Worm (Caenorhabditis elegans) whole organism, L1 larva: ENCODE measurements around the gene isp-1.

Source experiments
- C16A3.4 ChIP-seq: fragments of 150-350 bp; optimal IDR thresholded peaks from 2 replicates; lab custom pipeline; 2014; ENCODE audit warnings: missing biosample characterization, missing genetic modification characterization
- F16B12.6 ChIP-seq: fragments of 150-350 bp; optimal IDR thresholded peaks from 2 replicates; lab custom pipeline; 2014; ENCODE audit warnings: missing biosample characterization, missing genetic modification characterization
- aly-2 ChIP-seq: fragments of 150-350 bp; optimal IDR thresholded peaks from 2 replicates; lab custom pipeline; 2014; ENCODE audit warnings: missing biosample characterization, missing genetic modification characterization
- blmp-1 ChIP-seq: fragments of 150-350 bp; optimal IDR thresholded peaks from 2 replicates; lab custom pipeline; 2014; ENCODE audit warnings: missing biosample characterization, missing genetic modification characterization
- ceh-82 ChIP-seq, 3 experiments: fragments of 150-350 bp in 1 of 3; sonication (generic microtip) in 2 of 3; optimal IDR thresholded peaks; 2 replicates each; lab custom pipeline; 2014 to 2017; ENCODE audit warnings: missing biosample characterization in 3 of 3, missing genetic modification characterization in 3 of 3
- ceh-88 ChIP-seq: fragments of 200-800 bp; sonication (Bioruptor generic); IDR thresholded peaks from 2 replicates; pipeline ENCODE4 v1.3.6; 2022; ENCODE audit warnings: missing genetic modification characterization, missing compliant biosample characterization
- ceh-90 ChIP-seq: sonication (generic microtip); optimal IDR thresholded peaks from 2 replicates; lab custom pipeline; 2016; ENCODE audit warnings: missing genetic modification characterization, missing compliant biosample characterization
- dpl-1 ChIP-seq, 3 experiments: fragments of 150-350 bp in 2 of 3; sonication (generic microtip) in 1 of 3; optimal IDR thresholded peaks; 2 replicates each; lab custom pipeline; 2014 to 2017; ENCODE audit warnings: missing biosample characterization in 3 of 3, missing genetic modification characterization in 3 of 3, missing genetic modification reagents in 3 of 3
- dsc-1 ChIP-seq: sonication (generic microtip); optimal IDR thresholded peaks from 2 replicates; lab custom pipeline; 2016; ENCODE audit warnings: mild to moderate bottlenecking, missing genetic modification characterization, missing compliant biosample characterization
- efl-1 ChIP-seq, 4 experiments: fragments of 150-350 bp; optimal IDR thresholded peaks in 3 of 4; peaks in 1 of 4; 1 replicate in 1 of 4; 2 replicates in 3 of 4; lab custom pipeline; 2014; ENCODE audit warnings: missing biosample characterization in 2 of 4, missing genetic modification characterization in 2 of 4, missing genetic modification reagents in 2 of 4
- efl-3 ChIP-seq: fragments of 200-800 bp; sonication (Bioruptor generic); optimal IDR thresholded peaks from 2 replicates; lab custom pipeline; 2018; ENCODE audit warnings: mild to moderate bottlenecking, missing genetic modification characterization, missing compliant biosample characterization
- egl-27 ChIP-seq, 2 experiments: fragments of 150-350 bp in 1 of 2; sonication (generic microtip); optimal IDR thresholded peaks; 3 replicates each; lab custom pipeline; 2017 to 2018; ENCODE audit warnings: missing biosample characterization in 2 of 2, missing genetic modification characterization in 2 of 2, missing genetic modification reagents in 2 of 2
- elt-2 ChIP-seq: sonication (generic microtip); optimal IDR thresholded peaks from 2 replicates; lab custom pipeline; 2016; ENCODE audit warnings: missing genetic modification characterization, mild to moderate bottlenecking, inconsistent platforms, missing compliant biosample characterization, missing genetic modification reagents
- elt-3 ChIP-seq, 6 experiments: fragments of 150-350 bp in 1 of 6; sonication (generic microtip); optimal IDR thresholded peaks; 2 replicates each; lab custom pipeline; 2017 to 2018; ENCODE audit warnings: missing biosample characterization in 6 of 6, missing genetic modification characterization in 6 of 6, inconsistent platforms in 1 of 6
- fkh-10 ChIP-seq: sonication (generic microtip); optimal IDR thresholded peaks from 2 replicates; lab custom pipeline; 2017; ENCODE audit warnings: missing biosample characterization, missing genetic modification reagents, missing genetic modification characterization
- hlh-17 ChIP-seq: fragments of 200-800 bp; sonication (Bioruptor generic); optimal IDR thresholded peaks from 2 replicates; lab custom pipeline; 2018; ENCODE audit warnings: missing genetic modification characterization, mild to moderate bottlenecking, missing compliant biosample characterization, moderate library complexity, borderline replicate concordance
- hpl-2 ChIP-seq: fragments of 150-350 bp; optimal IDR thresholded peaks from 2 replicates; lab custom pipeline; 2014; ENCODE audit warnings: missing biosample characterization, missing genetic modification reagents, missing genetic modification characterization
- irx-1 ChIP-seq: sonication (generic microtip); optimal IDR thresholded peaks from 2 replicates; lab custom pipeline; 2016; ENCODE audit warnings: missing genetic modification characterization, missing compliant biosample characterization
- isw-1 ChIP-seq: fragments of 200-800 bp; sonication (Bioruptor generic); IDR thresholded peaks from 2 replicates; pipeline ENCODE4 v1.3.6; 2022; ENCODE audit warnings: missing genetic modification characterization, missing compliant biosample characterization
- lin-13 ChIP-seq: fragments of 150-350 bp; optimal IDR thresholded peaks from 2 replicates; lab custom pipeline; 2014; ENCODE audit warnings: missing biosample characterization, missing genetic modification reagents, missing genetic modification characterization
- lin-35 ChIP-seq, 2 experiments: fragments of 150-350 bp; optimal IDR thresholded peaks; 2 replicates each; lab custom pipeline; 2014; ENCODE audit warnings: missing biosample characterization in 2 of 2, missing genetic modification characterization in 2 of 2, missing genetic modification reagents in 2 of 2
- lin-39 ChIP-seq: fragments of 150-350 bp; optimal IDR thresholded peaks from 2 replicates; lab custom pipeline; 2014; ENCODE audit warnings: missing biosample characterization, missing genetic modification reagents, missing genetic modification characterization
- lir-3 ChIP-seq: sonication (generic microtip); optimal IDR thresholded peaks from 2 replicates; lab custom pipeline; 2016; ENCODE audit warnings: mild to moderate bottlenecking, missing genetic modification characterization, moderate library complexity, missing compliant biosample characterization; ENCODE audit not compliant: poor library complexity
- lsy-2 ChIP-seq, 2 experiments: fragments of 150-350 bp; optimal IDR thresholded peaks; 2 replicates each; lab custom pipeline; 2014; ENCODE audit warnings: missing biosample characterization in 2 of 2, missing genetic modification characterization in 2 of 2
- mab-9 ChIP-seq: fragments of 200-800 bp; sonication (Bioruptor generic); IDR thresholded peaks from 2 replicates; pipeline ENCODE4 v1.3.6; 2022; ENCODE audit warnings: missing genetic modification reagents, missing genetic modification characterization, missing compliant biosample characterization
- mdl-1 ChIP-seq, 2 experiments: fragments of 150-350 bp; optimal IDR thresholded peaks; 2 replicates each; lab custom pipeline; 2014 to 2017; ENCODE audit warnings: missing biosample characterization in 2 of 2, missing genetic modification characterization in 2 of 2, inconsistent platforms in 1 of 2
- mep-1 ChIP-seq: fragments of 150-350 bp; optimal IDR thresholded peaks from 2 replicates; lab custom pipeline; 2014; ENCODE audit warnings: missing biosample characterization, missing genetic modification characterization
- nhr-11 ChIP-seq: fragments of 150-350 bp; optimal IDR thresholded peaks from 2 replicates; lab custom pipeline; 2014; ENCODE audit warnings: missing biosample characterization, missing genetic modification characterization
- nhr-20 ChIP-seq: sonication (generic microtip); optimal IDR thresholded peaks from 2 replicates; lab custom pipeline; 2016; ENCODE audit warnings: mild to moderate bottlenecking, missing genetic modification characterization, missing compliant biosample characterization
- nhr-28 ChIP-seq: fragments of 150-350 bp; optimal IDR thresholded peaks from 2 replicates; lab custom pipeline; 2014; ENCODE audit warnings: missing biosample characterization, missing genetic modification characterization
- nhr-47 ChIP-seq: sonication (generic microtip); optimal IDR thresholded peaks from 2 replicates; lab custom pipeline; 2016; ENCODE audit warnings: mild to moderate bottlenecking, missing genetic modification characterization, moderate library complexity, missing compliant biosample characterization
- nhr-77 ChIP-seq: fragments of 150-350 bp; optimal IDR thresholded peaks from 2 replicates; lab custom pipeline; 2014; ENCODE audit warnings: missing biosample characterization, missing genetic modification characterization
- nhr-84 ChIP-seq: sonication (generic microtip); optimal IDR thresholded peaks from 2 replicates; lab custom pipeline; 2017; ENCODE audit warnings: missing biosample characterization, missing genetic modification characterization
- nhr-85 ChIP-seq: sonication (generic microtip); peaks from one replicate; lab custom pipeline; 2016; ENCODE audit warnings: missing genetic modification characterization, inconsistent platforms, missing compliant biosample characterization
- nhr-90 ChIP-seq: sonication (generic microtip); optimal IDR thresholded peaks from 2 replicates; lab custom pipeline; 2016; ENCODE audit warnings: mild to moderate bottlenecking, missing genetic modification characterization, missing compliant biosample characterization; ENCODE audit not compliant: poor library complexity
- pqm-1 ChIP-seq: sonication (generic microtip); optimal IDR thresholded peaks from 3 replicates; lab custom pipeline; 2017; ENCODE audit warnings: missing biosample characterization, missing genetic modification characterization
- rnt-1 ChIP-seq: sonication (generic microtip); optimal IDR thresholded peaks from 2 replicates; lab custom pipeline; 2016; ENCODE audit warnings: mild to moderate bottlenecking, missing genetic modification characterization, moderate library complexity, missing compliant biosample characterization
- snpc-4 ChIP-seq: fragments of 150-350 bp; optimal IDR thresholded peaks from 2 replicates; lab custom pipeline; 2014; ENCODE audit warnings: missing biosample characterization, missing genetic modification characterization
- snu-23 ChIP-seq: sonication (generic microtip); optimal IDR thresholded peaks from 2 replicates; lab custom pipeline; 2016; ENCODE audit warnings: missing genetic modification characterization, missing compliant biosample characterization
- sox-4 ChIP-seq: sonication (generic microtip); optimal IDR thresholded peaks from 2 replicates; lab custom pipeline; 2016; ENCODE audit warnings: missing genetic modification characterization, missing compliant biosample characterization
- sup-37 ChIP-seq: fragments of 200-800 bp; sonication (Bioruptor generic); optimal IDR thresholded peaks from 2 replicates; lab custom pipeline; 2018; ENCODE audit warnings: mild to moderate bottlenecking, missing genetic modification characterization, missing compliant biosample characterization
- unc-130 ChIP-seq: fragments of 150-350 bp; optimal IDR thresholded peaks from 2 replicates; lab custom pipeline; 2017; ENCODE audit warnings: missing biosample characterization, missing genetic modification characterization, inconsistent platforms
- unc-30 ChIP-seq: sonication (generic microtip); optimal IDR thresholded peaks from 2 replicates; lab custom pipeline; 2017; ENCODE audit warnings: missing biosample characterization, missing genetic modification characterization
- unc-98 ChIP-seq: fragments of 200-800 bp; sonication (Bioruptor generic); IDR thresholded peaks from 2 replicates; pipeline ENCODE4 v1.3.6; 2022; ENCODE audit warnings: missing genetic modification characterization, missing compliant biosample characterization
- vab-15 ChIP-seq: sonication (generic microtip); optimal IDR thresholded peaks from 2 replicates; lab custom pipeline; 2017; ENCODE audit warnings: missing genotype, mild to moderate bottlenecking, missing genetic modification characterization, missing compliant biosample characterization
- xbp-1 ChIP-seq: sonication (generic microtip); optimal IDR thresholded peaks from 2 replicates; lab custom pipeline; 2016; ENCODE audit warnings: missing genetic modification characterization, missing compliant biosample characterization

isp-1 gene

DNA sequence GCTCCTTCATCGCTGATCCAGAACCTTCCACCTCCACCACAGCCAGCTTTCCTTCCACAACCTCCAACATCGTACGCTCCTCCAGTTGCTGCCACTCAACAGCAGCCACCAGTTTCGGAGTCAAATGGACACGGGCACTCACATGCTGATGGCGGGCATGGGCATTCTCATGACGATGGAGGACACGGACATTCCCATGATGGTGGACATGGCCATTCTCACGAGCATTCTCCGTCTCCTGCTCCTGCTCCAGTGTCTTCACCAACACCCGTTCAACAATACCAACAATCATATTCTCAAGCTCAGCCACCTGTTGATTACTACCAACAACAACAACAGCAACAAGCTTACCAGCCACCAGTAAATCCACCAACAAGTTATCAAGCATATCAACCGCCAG lies 21.3 kb downstream of the isp-1 start:
- no peak for TF ChIP-seq ceh-88

DNA sequence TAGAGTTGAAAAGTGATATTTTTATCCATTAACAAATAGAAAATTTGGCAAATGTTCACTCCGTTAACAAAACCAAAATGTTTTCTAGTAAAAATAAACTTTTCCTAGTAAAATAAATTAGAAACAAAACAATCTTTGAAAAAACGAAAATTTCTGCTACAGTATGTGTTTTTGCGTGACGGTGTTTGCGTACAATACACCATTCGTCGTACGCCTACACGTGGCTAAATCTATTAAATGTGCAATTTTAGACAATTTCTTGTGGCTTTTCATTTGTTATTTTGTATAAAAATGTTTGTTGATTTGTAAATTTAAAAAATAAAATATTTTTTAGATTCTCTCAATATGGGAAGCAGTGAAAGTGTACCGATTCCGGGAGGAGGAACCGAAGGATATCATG lies 22.7 kb downstream of the isp-1 start, which contains the start of gene Y42H9AR.1:
Gene Y42H9AR.1 (plus strand): TSS at position 233 of the 400 bp plus-strand sequence.
- TF ChIP-seq nhr-20 (tag; lab: Kevin White, UChicago) (peak; percentile 18), mab-9 (GFP tag; lab: Robert Waterston, UW) (no peak), snu-23 (peak; percentile 2), nhr-90 (tag; lab: Kevin White, UChicago) (peak; percentile 0), nhr-47 (tag; lab: Kevin White, UChicago) (peak; percentile 15), rnt-1 (no peak), unc-130 (tag; lab: Kevin White, UChicago) (no peak), xbp-1 (tag; lab: Kevin White, UChicago) (peak; percentile 49), dpl-1 (GFP tag; optimal IDR thresholded peaks at IDR 0.05; lab: Kevin White, UChicago) (peak in 2 of 3 experiments; percentile 12 to 46), F16B12.6 (peak; percentile 92), lsy-2 (tag; optimal IDR thresholded peaks at IDR 0.05; lab: Kevin White, UChicago) (peak in 1 of 2 experiments; percentile 37), sox-4 (tag; lab: Kevin White, UChicago) (peak; percentile 16), mdl-1 (tag; optimal IDR thresholded peaks at IDR 0.05; lab: Kevin White, UChicago) (peak in 1 of 2 experiments; percentile 61), mep-1 (tag; lab: Kevin White, UChicago) (peak; percentile 38), efl-1 (optimal IDR thresholded peaks at IDR 0.05; lab: Kevin White, UChicago) (peak; percentile 18 to 40), efl-1 (GFP tag; optimal IDR thresholded peaks at IDR 0.05 in 1 of 2; lab: Kevin White, UChicago) (peak; percentile 45 to 77), lin-13 (GFP tag; lab: Kevin White, UChicago) (no peak), blmp-1 (peak; percentile 11), lin-35 (GFP tag; optimal IDR thresholded peaks at IDR 0.05; lab: Kevin White, UChicago) (peak in 1 of 2 experiments; percentile 42), nhr-11 (no peak)

DNA sequence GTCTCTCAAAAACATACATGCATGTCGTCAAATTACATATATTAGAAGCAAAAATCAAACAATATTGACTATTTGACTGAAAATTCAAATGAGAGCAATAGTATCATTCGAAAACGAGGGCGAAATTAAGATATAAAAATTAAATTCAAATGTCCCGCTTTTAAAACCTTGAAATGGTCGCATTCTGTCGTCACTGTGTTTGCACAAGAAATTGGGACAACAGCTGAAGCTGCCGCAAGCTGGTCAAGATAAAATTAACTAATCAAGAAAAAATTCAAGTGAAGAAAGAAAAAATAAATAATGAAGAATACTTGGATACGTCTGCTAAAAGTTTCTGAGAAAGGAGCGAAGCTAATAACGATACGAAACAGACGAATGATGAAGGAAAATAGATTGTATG lies 23.2 kb downstream of the isp-1 start:
- TF ChIP-seq elt-2 (tag; lab: Kevin White, UChicago) (no peak), xbp-1 (tag; lab: Kevin White, UChicago) (no peak), hpl-2 (GFP tag; lab: Kevin White, UChicago) (no peak), snpc-4 (no peak), dpl-1 (GFP tag; optimal IDR thresholded peaks at IDR 0.05; lab: Kevin White, UChicago) (peak; percentile 48 to 85 (median 77)), lir-3 (tag; lab: Kevin White, UChicago) (no peak), F16B12.6 (peak; percentile 81), egl-27 (tag; optimal IDR thresholded peaks at IDR 0.05; lab: Kevin White, UChicago) (no peak), ceh-82 (tag; optimal IDR thresholded peaks at IDR 0.05; lab: Kevin White, UChicago) (peak in 1 of 3 experiments; percentile 7), nhr-20 (tag; lab: Kevin White, UChicago) (no peak), isw-1 (GFP tag; lab: Robert Waterston, UW) (no peak), dsc-1 (tag; lab: Kevin White, UChicago) (no peak), nhr-47 (tag; lab: Kevin White, UChicago) (no peak), unc-30 (tag; lab: Kevin White, UChicago) (no peak), irx-1 (tag; lab: Kevin White, UChicago) (no peak), lin-39 (tag; lab: Kevin White, UChicago) (no peak), lsy-2 (tag; optimal IDR thresholded peaks at IDR 0.05; lab: Kevin White, UChicago) (peak in 1 of 2 experiments; percentile 18), lin-13 (GFP tag; lab: Kevin White, UChicago) (no peak), ceh-90 (no peak), hlh-17 (GFP tag; lab: Kevin White, UChicago) (no peak), sup-37 (GFP tag; lab: Kevin White, UChicago) (no peak), efl-3 (no peak), vab-15 (tag; lab: Kevin White, UChicago) (peak; percentile 17), blmp-1 (peak; percentile 25), pqm-1 (no peak), efl-1 (optimal IDR thresholded peaks at IDR 0.05; lab: Kevin White, UChicago) (peak in 1 of 2 experiments; percentile 72), efl-1 (GFP tag; optimal IDR thresholded peaks at IDR 0.05 in 1 of 2; lab: Kevin White, UChicago) (peak; percentile 81 to 98), nhr-28 (no peak), ceh-88 (no peak), fkh-10 (GFP tag; lab: Kevin White, UChicago) (no peak), unc-130 (tag; lab: Kevin White, UChicago) (peak; percentile 53), C16A3.4 (tag; lab: Kevin White, UChicago) (peak; percentile 11), nhr-77 (tag; lab: Kevin White, UChicago) (no peak), unc-98 (GFP tag; lab: Robert Waterston, UW) (no peak), lin-35 (GFP tag; optimal IDR thresholded peaks at IDR 0.05; lab: Kevin White, UChicago) (peak; percentile 67 to 86), nhr-85 (no peak), elt-3 (tag; optimal IDR thresholded peaks at IDR 0.05; lab: Kevin White, UChicago) (no peak), aly-2 (tag; lab: Kevin White, UChicago) (no peak), snu-23 (no peak), nhr-84 (tag; lab: Kevin White, UChicago) (no peak), mdl-1 (tag; optimal IDR thresholded peaks at IDR 0.05; lab: Kevin White, UChicago) (no peak)
